Fruit fly (Drosophila melanogaster): ENCODE results near the gene Vha100-1.

The Vha100-1 gene

DNA sequence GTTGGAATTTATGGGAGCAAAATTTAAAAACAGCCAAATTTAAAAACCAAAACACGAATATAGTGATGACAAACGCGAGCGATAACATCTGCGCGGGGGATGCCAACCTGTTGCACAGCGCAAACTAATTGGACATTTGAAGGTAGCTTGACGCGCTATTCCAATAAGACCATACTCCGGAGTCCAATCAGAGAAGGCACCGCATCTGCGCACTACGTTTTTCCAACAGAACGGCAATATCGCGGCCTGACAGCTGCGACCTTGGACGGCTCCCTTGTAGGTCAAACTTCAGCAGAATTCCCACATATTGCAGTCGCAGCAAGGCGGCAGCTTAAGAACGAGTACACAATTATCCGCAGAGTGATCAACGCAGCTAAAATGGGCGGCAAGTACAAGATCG, 17.1 kb downstream of the Vha100-1 start, which contains the start of the genes CG11882 and Pglym78 (continued):
- no peak for TF ChIP-seq ro (GFP tag; IDR thresholded peaks at IDR 0.05)
- TF ChIP-seq CG10979 (tag; optimal IDR thresholded peaks at IDR 0.05) = no peak
- TF ChIP-seq CG16779 (GFP tag; IDR thresholded peaks at IDR 0.05) = no peak
- no peak for TF ChIP-seq CG31224 (GFP tag; IDR thresholded peaks at IDR 0.05)
- TF ChIP-seq fd96Cb (tag; optimal IDR thresholded peaks at IDR 0.05) = no peak
- no peak for TF ChIP-seq maf-S (GFP tag; optimal IDR thresholded peaks at IDR 0.05)
- peak; percentile 49 for TF ChIP-seq E2f1 (GFP tag; IDR thresholded peaks at IDR 0.05)
- peak; percentile 72 for TF ChIP-seq CG2120 (GFP tag; optimal IDR thresholded peaks at IDR 0.05)
- TF ChIP-seq CG34224 (GFP tag; IDR thresholded peaks at IDR 0.05; ENCODE audit: partially characterized antibody) = peak; percentile 72
- TF ChIP-seq MBD-R2 (GFP tag; IDR thresholded peaks at IDR 0.05) = peak; percentile 95
- TF ChIP-seq CG4854 (GFP tag; optimal IDR thresholded peaks at IDR 0.05) = no peak
- no peak for TF ChIP-seq CG15696 (tag; optimal IDR thresholded peaks at IDR 0.05)
- no peak for TF ChIP-seq Dfd (GFP tag; optimal IDR thresholded peaks at IDR 0.05)
- TF ChIP-seq tap (tag; optimal IDR thresholded peaks at IDR 0.05) = no peak
- TF ChIP-seq zf30C (GFP tag; optimal IDR thresholded peaks at IDR 0.05) = no peak
- TF ChIP-seq BtbVII (GFP tag; optimal IDR thresholded peaks at IDR 0.05) = no peak
- TF ChIP-seq CG30431 (GFP tag; optimal IDR thresholded peaks at IDR 0.05) = no peak
- peak; percentile 30; the same call in 1 of the 2 replicates for TF ChIP-seq Atf6 (GFP tag; IDR thresholded peaks at IDR 0.05)
- peak; percentile 28 for TF ChIP-seq emc (GFP tag; optimal IDR thresholded peaks at IDR 0.05)
- TF ChIP-seq tx (GFP tag; optimal IDR thresholded peaks at IDR 0.05) = peak; percentile 34
- TF ChIP-seq dati (GFP tag; IDR thresholded peaks at IDR 0.05) = no peak
- TF ChIP-seq CoRest (tag; optimal IDR thresholded peaks at IDR 0.05) = peak; percentile 55
- TF ChIP-seq CG3995 (GFP tag; optimal IDR thresholded peaks at IDR 0.05) = no peak
- peak; percentile 20 for TF ChIP-seq CG8478 (optimal IDR thresholded peaks at IDR 0.05)
- TF ChIP-seq usp (GFP tag; optimal IDR thresholded peaks at IDR 0.05) = no peak
- TF ChIP-seq CG13424 (tag; optimal IDR thresholded peaks at IDR 0.05) = peak; percentile 29
- TF ChIP-seq pum (GFP tag; optimal IDR thresholded peaks at IDR 0.05) = peak; percentile 65
- TF ChIP-seq CG42726 (GFP tag; IDR thresholded peaks at IDR 0.05; ENCODE audit: partially characterized antibody) = peak; percentile 27; the same call in 1 of the 2 replicates
- TF ChIP-seq CG17328 (GFP tag; IDR thresholded peaks at IDR 0.05) = peak; percentile 40; the same call in 1 of the 2 replicates
- no peak for TF ChIP-seq CG13296 (GFP tag; optimal IDR thresholded peaks at IDR 0.05)
- peak; percentile 42 for TF ChIP-seq CG10543 (GFP tag; optimal IDR thresholded peaks at IDR 0.05)
- TF ChIP-seq CG1602 (GFP tag; optimal IDR thresholded peaks at IDR 0.05) = no peak
- peak; percentile 55; the same call in 1 of the 2 replicates for TF ChIP-seq bbx (GFP tag; IDR thresholded peaks at IDR 0.05; ENCODE audit: partially characterized antibody)
- 0 out of 2 replicates have a peak, but pooled peaks have one; percentile 27 for TF ChIP-seq seq (GFP tag; IDR thresholded peaks at IDR 0.05)
- peak; percentile 82 for TF ChIP-seq kah (GFP tag; optimal IDR thresholded peaks at IDR 0.05)
- TF ChIP-seq CG32532 (GFP tag; IDR thresholded peaks at IDR 0.05) = peak; percentile 72
- peak; percentile 62; the same call in 1 of the 2 replicates for TF ChIP-seq Bgb (GFP tag; IDR thresholded peaks at IDR 0.05; ENCODE audit: partially characterized antibody)
- TF ChIP-seq Xrp1 (GFP tag; IDR thresholded peaks at IDR 0.05) = peak; percentile 20; the same call in 1 of the 2 replicates
- peak; percentile 49 for TF ChIP-seq CG12391 (tag; optimal IDR thresholded peaks at IDR 0.05)
- TF ChIP-seq Camta (GFP tag; optimal IDR thresholded peaks at IDR 0.05) = peak; percentile 43
- 0 out of 2 replicates have a peak, but pooled peaks have one; percentile 57 for TF ChIP-seq sna (GFP tag; IDR thresholded peaks at IDR 0.05; ENCODE audit: partially characterized antibody)
- TF ChIP-seq CG8944 (GFP tag; optimal IDR thresholded peaks at IDR 0.05) = no peak
- peak; percentile 23 for TF ChIP-seq CTCF (GFP tag; optimal IDR thresholded peaks at IDR 0.05)
- TF ChIP-seq CG7372 (GFP tag; IDR thresholded peaks at IDR 0.05) = no peak; the same call in 1 of the 2 replicates
- peak; percentile 48 for TF ChIP-seq CG18599 (GFP tag; optimal IDR thresholded peaks at IDR 0.05)
- TF ChIP-seq ase (GFP tag; IDR thresholded peaks at IDR 0.05) = peak; percentile 53; the same call in 1 of the 3 replicates
- TF ChIP-seq Sox102F (GFP tag; optimal IDR thresholded peaks at IDR 0.05) = no peak
- TF ChIP-seq lbe (GFP tag; optimal IDR thresholded peaks at IDR 0.05) = no peak
- TF ChIP-seq chinmo (GFP tag; IDR thresholded peaks at IDR 0.05; ENCODE audit: partially characterized antibody) = peak; percentile 93
- TF ChIP-seq tna (GFP tag; IDR thresholded peaks at IDR 0.05; ENCODE audit: partially characterized antibody) = peak; percentile 37; the same call in 1 of the 2 replicates
- TF ChIP-seq CG1832 (GFP tag; optimal IDR thresholded peaks at IDR 0.05) = no peak
